Fruit fly (Drosophila melanogaster): Measurements from ENCODE around the gene Jon99Fi.

Gene Jon99Fi

DNA sequence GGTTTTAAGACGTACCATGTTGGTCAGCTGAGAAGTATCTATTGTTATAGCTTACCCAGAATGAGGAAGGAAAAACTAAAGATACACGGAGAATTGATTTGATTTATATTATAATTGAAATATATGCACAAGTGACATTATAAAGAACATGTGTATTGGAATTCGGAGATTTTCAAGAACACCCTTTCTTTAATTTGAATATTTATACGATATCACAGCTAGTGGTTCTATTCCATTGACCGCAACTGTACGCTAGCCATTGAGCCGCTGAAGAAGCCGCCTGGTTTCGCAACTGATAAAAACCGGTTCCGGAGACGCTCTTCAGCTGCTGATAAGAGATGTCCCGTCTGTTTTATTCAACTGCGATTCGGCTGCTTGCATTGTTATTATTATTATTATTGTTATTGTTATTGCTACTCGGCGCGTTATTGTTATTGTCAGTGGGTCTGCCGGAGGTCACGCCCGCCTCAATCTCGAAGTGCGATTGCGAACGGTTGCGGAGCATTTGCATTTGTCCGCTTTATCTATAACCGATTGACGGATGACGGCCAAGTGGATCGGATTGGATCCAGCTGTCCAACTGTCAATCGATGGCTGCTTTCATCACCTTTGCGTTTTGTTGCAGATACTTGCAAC is 27.0 kb upstream of the Jon99Fi start (continued):
- no peak for TF ChIP-seq CG5953 (GFP tag; IDR thresholded peaks at IDR 0.05)
- TF ChIP-seq CG4617 (GFP tag; optimal IDR thresholded peaks at IDR 0.05; ENCODE audit: borderline replicate concordance), result no peak
- TF ChIP-seq CG16813 (GFP tag; IDR thresholded peaks at IDR 0.05; ENCODE audit: partially characterized antibody), result no peak
- TF ChIP-seq az2 (GFP tag; optimal IDR thresholded peaks at IDR 0.05), result peak; percentile 10
- TF ChIP-seq disco-r (GFP tag; optimal IDR thresholded peaks at IDR 0.05), result no peak
- peak; percentile 35 for TF ChIP-seq CG17385 (GFP tag; optimal IDR thresholded peaks at IDR 0.05)
- TF ChIP-seq tna (GFP tag; IDR thresholded peaks at IDR 0.05; ENCODE audit: partially characterized antibody), result no peak
- TF ChIP-seq CG9932 (GFP tag; IDR thresholded peaks at IDR 0.05), result no peak
- no peak for TF ChIP-seq twi (tag; optimal IDR thresholded peaks at IDR 0.05)
- TF ChIP-seq CG13287 (GFP tag; IDR thresholded peaks at IDR 0.05; ENCODE audit: partially characterized antibody), result no peak
- TF ChIP-seq HmgD (GFP tag; optimal IDR thresholded peaks at IDR 0.05), result no peak
- no peak for TF ChIP-seq lilli (GFP tag; optimal IDR thresholded peaks at IDR 0.05)
- TF ChIP-seq seq (GFP tag; IDR thresholded peaks at IDR 0.05), result no peak
- peak; percentile 56 for TF ChIP-seq CG15269 (tag; optimal IDR thresholded peaks at IDR 0.05)
- no peak for TF ChIP-seq sim (GFP tag; IDR thresholded peaks at IDR 0.05)
- TF ChIP-seq CG13894 (tag; optimal IDR thresholded peaks at IDR 0.05), result no peak
- TF ChIP-seq gsb-n (tag; optimal IDR thresholded peaks at IDR 0.05), result no peak
- peak; percentile 18 for TF ChIP-seq Oli (tag; optimal IDR thresholded peaks at IDR 0.05)
- TF ChIP-seq br (optimal IDR thresholded peaks at IDR 0.05), result no peak
- no peak for TF ChIP-seq D19A (tag; optimal IDR thresholded peaks at IDR 0.05)
- TF ChIP-seq CG2875 (GFP tag; optimal IDR thresholded peaks at IDR 0.05), result no peak
- no peak for TF ChIP-seq sc (optimal IDR thresholded peaks at IDR 0.05)
- no peak for TF ChIP-seq sc (GFP tag; optimal IDR thresholded peaks at IDR 0.05)
- TF ChIP-seq CG10462 (GFP tag; optimal IDR thresholded peaks at IDR 0.05), result no peak
- no peak for TF ChIP-seq Mes4 (GFP tag; optimal IDR thresholded peaks at IDR 0.05)
- TF ChIP-seq CG13624 (GFP tag; optimal IDR thresholded peaks at IDR 0.05), result no peak
- TF ChIP-seq CG1792 (GFP tag; optimal IDR thresholded peaks at IDR 0.05), result no peak
- TF ChIP-seq insv (GFP tag; optimal IDR thresholded peaks at IDR 0.05), result no peak
- no peak for TF ChIP-seq Nf-YA (GFP tag; IDR thresholded peaks at IDR 0.05)
- TF ChIP-seq CG3995 (GFP tag; optimal IDR thresholded peaks at IDR 0.05), result no peak
- TF ChIP-seq ash1 (GFP tag; optimal IDR thresholded peaks at IDR 0.05), result no peak
- peak; percentile 15; the same call in 1 of the 3 replicates for TF ChIP-seq B-H1 (GFP tag; IDR thresholded peaks at IDR 0.05)
- no peak for TF ChIP-seq CG12769 (tag; optimal IDR thresholded peaks at IDR 0.05)
- TF ChIP-seq CG10267 (tag; optimal IDR thresholded peaks at IDR 0.05), result peak; percentile 30
- TF ChIP-seq nmo (GFP tag; optimal IDR thresholded peaks at IDR 0.05), result peak; percentile 31
- TF ChIP-seq trh (GFP tag; optimal IDR thresholded peaks at IDR 0.05), result no peak
- no peak for TF ChIP-seq CG17568 (GFP tag; optimal IDR thresholded peaks at IDR 0.05)
- TF ChIP-seq CG6791 (GFP tag; IDR thresholded peaks at IDR 0.05; ENCODE audit: partially characterized antibody), result no peak
- TF ChIP-seq lbe (GFP tag; optimal IDR thresholded peaks at IDR 0.05), result no peak
- TF ChIP-seq Rx (GFP tag; IDR thresholded peaks at IDR 0.05), result no peak
- no peak for TF ChIP-seq Stat92E (GFP tag; optimal IDR thresholded peaks at IDR 0.05)
- no peak for TF ChIP-seq vfl (GFP tag; optimal IDR thresholded peaks at IDR 0.05)
- TF ChIP-seq CG6765 (GFP tag; optimal IDR thresholded peaks at IDR 0.05), result no peak
- no peak for TF ChIP-seq Nf-YC (tag; optimal IDR thresholded peaks at IDR 0.05)
- TF ChIP-seq tap (tag; optimal IDR thresholded peaks at IDR 0.05), result peak; percentile 28
- peak; percentile 51 for TF ChIP-seq CG2678 (tag; optimal IDR thresholded peaks at IDR 0.05)
- TF ChIP-seq sob (GFP tag; IDR thresholded peaks at IDR 0.05), result no peak
- no peak for TF ChIP-seq sens-2 (GFP tag; IDR thresholded peaks at IDR 0.05)
- TF ChIP-seq CG10565 (GFP tag; optimal IDR thresholded peaks at IDR 0.05), result no peak
- no peak for TF ChIP-seq usp (GFP tag; optimal IDR thresholded peaks at IDR 0.05)
- no peak for TF ChIP-seq CG14860 (GFP tag; IDR thresholded peaks at IDR 0.05; ENCODE audit: partially characterized antibody)
